Worm (Caenorhabditis elegans): ENCODE results near the gene gly-3.

- TF ChIP-seq ztf-4 (tag; optimal IDR thresholded peaks at IDR 0.05) (no peak), fos-1 (tag; optimal IDR thresholded peaks at IDR 0.05) (no peak), ztf-11 (tag; optimal IDR thresholded peaks at IDR 0.05) (no peak), snpc-4 (tag; optimal IDR thresholded peaks at IDR 0.05) (no peak), nhr-77 (tag; optimal IDR thresholded peaks at IDR 0.05) (no peak), sma-3 (GFP tag; optimal IDR thresholded peaks at IDR 0.05) (no peak), blmp-1 (tag; optimal IDR thresholded peaks at IDR 0.05; ENCODE audit: insufficient read depth) (no peak), unc-62 (GFP tag; optimal IDR thresholded peaks at IDR 0.05) (no peak)
Observed at ce11 chrIII:7917667-7918066, at the start of gene gly-3.
